Fruit fly (Drosophila melanogaster): ENCODE measurements around the gene CG32117.

The CG32117 gene

dm6 chr3L:12853423-12853822 is 50.1 kb downstream of the CG32117 start, which contains the start of gene Ent3:
TSS of gene Ent3 (plus strand) at chr3L:12853646.
- no peak for TF ChIP-seq CG17801 (GFP tag; optimal IDR thresholded peaks at IDR 0.05; ENCODE audit: partially characterized antibody)

All from ovary, adult (tissue).